Fruit fly (Drosophila melanogaster): Measurements from ENCODE around the gene Prosbeta4R1.

Prosbeta4R1 gene

DNA sequence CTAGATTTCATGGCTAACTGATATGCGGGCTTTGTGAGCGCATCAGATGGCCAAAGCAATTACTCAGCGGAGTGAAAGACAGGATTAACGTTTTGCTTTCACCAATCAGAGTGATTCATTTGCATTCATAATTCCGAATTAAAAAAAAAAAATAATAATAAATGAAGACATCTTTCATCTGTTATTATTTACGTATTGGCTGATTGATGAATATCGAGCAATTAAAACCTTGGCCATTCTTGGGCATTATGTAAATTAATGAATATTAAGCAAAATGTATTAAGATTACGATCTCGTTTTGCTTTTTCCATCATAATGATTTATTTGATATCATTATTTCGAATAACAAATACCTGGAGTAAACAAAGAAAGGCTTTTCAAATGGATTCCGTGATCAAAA lies 11.9 kb downstream of the Prosbeta4R1 start, which contains the start of gene Trf4:
Trf4 (plus strand) TSS at position 301 of the 400 bp plus-strand sequence.
- TF ChIP-seq ttk (optimal IDR thresholded peaks at IDR 0.05) (no peak), insv (optimal IDR thresholded peaks at IDR 0.05) (no peak), h (optimal IDR thresholded peaks at IDR 0.05) (no peak), Myc (optimal IDR thresholded peaks at IDR 0.05) (no peak), psq (optimal IDR thresholded peaks at IDR 0.05) (no peak), Sin3A (optimal IDR thresholded peaks at IDR 0.05) (no peak)

DNA sequence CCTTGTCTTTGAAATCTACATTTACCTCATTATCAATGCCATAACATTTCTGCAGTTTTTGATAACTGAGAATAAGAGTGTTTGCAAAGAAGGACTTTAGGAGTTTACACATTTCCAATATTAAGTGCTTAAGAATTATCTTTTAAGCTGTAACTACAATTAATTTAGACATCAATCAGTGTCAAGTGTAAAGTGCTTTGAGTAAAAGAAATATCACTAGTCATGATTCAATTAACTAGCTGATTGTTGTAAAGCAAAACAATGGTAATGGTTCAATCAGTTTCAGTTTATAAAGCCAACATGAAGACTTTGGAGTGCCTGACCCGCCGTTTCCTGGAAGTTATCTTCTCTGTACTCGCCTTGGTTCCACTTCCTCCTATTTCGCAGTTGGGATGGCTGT lies 16.7 kb downstream of the Prosbeta4R1 start, which contains the start of gene Gr23a:
Gr23a (plus strand) TSS at position 301 of the 400 bp plus-strand sequence.
- TF ChIP-seq h (optimal IDR thresholded peaks at IDR 0.05) (no peak), Sin3A (optimal IDR thresholded peaks at IDR 0.05) (no peak), Myc (optimal IDR thresholded peaks at IDR 0.05) (no peak)

DNA sequence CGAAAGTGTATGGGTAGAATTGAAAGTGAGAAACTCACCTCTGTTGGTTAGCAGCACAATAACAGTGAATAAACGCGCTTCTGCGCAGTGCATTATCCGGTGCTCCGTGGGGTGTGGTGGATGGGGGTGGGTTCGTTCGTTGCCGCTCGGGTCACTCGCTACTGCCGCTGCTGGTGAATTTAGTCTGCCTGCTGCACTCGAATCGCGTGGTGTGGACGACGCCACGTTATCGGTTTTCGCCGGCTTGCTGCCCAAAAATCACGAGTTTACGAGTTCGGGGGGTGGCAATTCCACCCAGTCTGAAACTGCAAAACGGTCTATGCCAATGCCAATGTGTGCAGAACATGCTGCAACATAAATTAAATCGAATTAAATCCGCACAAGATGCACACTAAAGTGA lies 24.7 kb downstream of the Prosbeta4R1 start, which contains the start of gene Tmtc1:
Tmtc1 (plus strand) TSS at position 182 of the 400 bp plus-strand sequence.
- TF ChIP-seq insv (optimal IDR thresholded peaks at IDR 0.05) (no peak), Myc (optimal IDR thresholded peaks at IDR 0.05) (no peak), Sin3A (optimal IDR thresholded peaks at IDR 0.05) (no peak), psq (optimal IDR thresholded peaks at IDR 0.05) (no peak), h (optimal IDR thresholded peaks at IDR 0.05) (no peak), ttk (optimal IDR thresholded peaks at IDR 0.05) (no peak)

DNA sequence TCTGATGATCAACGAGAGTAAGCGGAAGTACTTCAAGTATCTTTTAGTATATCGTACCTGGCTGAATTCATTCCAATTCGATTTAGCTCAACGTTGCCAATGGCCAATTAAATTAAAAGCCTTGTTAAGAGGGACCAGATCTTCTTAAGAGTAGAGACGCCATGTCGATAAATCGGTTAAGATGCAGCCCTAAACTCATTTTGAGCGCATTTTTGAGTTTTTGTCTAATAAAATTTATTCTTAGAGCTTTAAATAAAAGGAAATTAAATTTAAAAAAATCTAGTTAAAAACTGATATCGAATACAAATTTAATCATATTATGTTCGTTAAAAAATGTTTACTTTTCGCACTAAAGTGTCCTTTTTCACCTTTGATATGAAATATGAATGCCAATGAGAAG lies 43.5 kb downstream of the Prosbeta4R1 start, which contains the start of gene Trf5:
Trf5 (minus strand) TSS at position 101 of the 400 bp plus-strand sequence.
- TF ChIP-seq Sin3A (optimal IDR thresholded peaks at IDR 0.05) (no peak), h (optimal IDR thresholded peaks at IDR 0.05) (no peak), insv (optimal IDR thresholded peaks at IDR 0.05) (no peak), psq (optimal IDR thresholded peaks at IDR 0.05) (no peak), ttk (optimal IDR thresholded peaks at IDR 0.05) (no peak), Myc (optimal IDR thresholded peaks at IDR 0.05) (no peak)

Measured in Kc167 (cell line).